Worm (Caenorhabditis elegans) whole organism, mixed stage, embryonic: ENCODE data around the gene F39E9.6.

ENCODE experiments used
- ces-1 ChIP-seq: fragments of 150-350 bp; optimal IDR thresholded peaks from 2 replicates; lab custom pipeline; 2014; ENCODE audit warnings: missing biosample characterization, missing genetic modification reagents, missing genetic modification characterization
- cnd-1 ChIP-seq: fragments of 200-800 bp; sonication (Bioruptor generic); optimal IDR thresholded peaks from 2 replicates; lab custom pipeline; 2018; ENCODE audit warnings: mild to moderate bottlenecking, missing genetic modification characterization, missing compliant biosample characterization
- elt-1 ChIP-seq: sonication (generic microtip); optimal IDR thresholded peaks from 2 replicates; lab custom pipeline; 2017; ENCODE audit warnings: missing genetic modification characterization, mild to moderate bottlenecking, missing compliant biosample characterization, antibody characterized with exemption, moderate library complexity, borderline replicate concordance; ENCODE audit not compliant: insufficient read depth
- nhr-12 ChIP-seq: fragments of 150-350 bp; optimal IDR thresholded peaks from 2 replicates; lab custom pipeline; 2014; ENCODE audit warnings: missing biosample characterization, missing genetic modification characterization
- nhr-237 ChIP-seq: fragments of 150-350 bp; optimal IDR thresholded peaks from 2 replicates; lab custom pipeline; 2014; ENCODE audit warnings: missing biosample characterization, missing genetic modification characterization
- nhr-76 ChIP-seq: sonication (generic microtip); optimal IDR thresholded peaks from 2 replicates; lab custom pipeline; 2017; ENCODE audit warnings: missing biosample characterization, missing genetic modification characterization

DNA sequence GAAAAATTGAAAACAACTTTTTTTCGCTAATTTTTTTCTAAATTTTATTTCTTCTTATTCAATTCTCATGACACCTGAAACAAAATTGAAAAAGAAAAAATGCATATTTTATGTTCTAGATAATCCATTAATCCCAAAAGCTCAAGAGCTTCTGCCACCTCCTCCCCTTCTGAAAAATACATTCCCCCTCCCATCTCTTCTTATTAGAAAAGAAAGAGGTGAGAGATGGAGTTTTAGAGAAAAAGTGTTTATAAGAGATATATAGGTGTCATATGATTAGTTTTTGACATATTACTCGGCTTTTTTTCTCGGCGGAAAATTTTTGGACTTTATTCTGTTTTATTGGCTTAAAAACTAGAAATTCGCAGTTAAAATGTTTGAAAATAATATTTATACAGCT lies 42.7 kb downstream of the F39E9.6 start:
- no peak for TF ChIP-seq nhr-237
- TF ChIP-seq ces-1 (GFP tag; lab: Kevin White, UChicago) = no peak
- no peak for TF ChIP-seq nhr-76 (tag; lab: Kevin White, UChicago)
- no peak for TF ChIP-seq cnd-1
- TF ChIP-seq nhr-12 (tag; lab: Kevin White, UChicago) = no peak
- TF ChIP-seq elt-1 (tag; lab: Kevin White, UChicago) = no peak
